Worm (Caenorhabditis elegans) whole organism, L1 larva: ENCODE data around the gene T04C12.7.

ENCODE experiments used
- nhr-76 ChIP-seq: sonication (generic microtip); optimal IDR thresholded peaks from 2 replicates; lab custom pipeline; 2017; ENCODE audit warnings: missing biosample characterization, missing genetic modification characterization
- ztf-4 ChIP-seq: fragments of 150-350 bp; optimal IDR thresholded peaks from 2 replicates; lab custom pipeline; 2014; ENCODE audit warnings: missing biosample characterization, missing genetic modification characterization

- TF ChIP-seq ztf-4 (tag; lab: Kevin White, UChicago) = no peak
- no peak for TF ChIP-seq nhr-76 (tag; lab: Kevin White, UChicago)
Observed at ce11 chrV:11012419-11012818, 41.5 kb upstream of the T04C12.7 start, which contains the start of gene C13G3.1.
